Fruit fly (Drosophila melanogaster): Measurements from ENCODE around the gene pinta.

pinta gene

DNA sequence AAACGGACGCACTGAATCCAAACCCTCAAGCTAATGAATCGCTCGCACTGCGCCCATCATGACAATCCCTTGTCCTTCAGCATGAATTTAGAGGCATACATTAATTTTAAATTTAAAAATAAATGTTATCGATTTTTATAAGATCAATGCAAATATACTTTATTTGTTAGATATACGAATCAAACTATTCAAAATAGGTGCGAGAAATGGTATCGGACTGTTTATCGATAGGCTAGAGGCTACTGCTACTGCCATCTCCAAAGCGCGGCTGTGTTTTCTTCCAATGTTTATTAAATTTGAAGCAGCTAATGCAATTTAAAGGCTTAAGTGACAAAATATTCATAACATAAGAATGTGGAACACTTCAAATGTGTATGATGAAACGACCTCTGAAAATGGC, 43.7 kb downstream of the pinta start, which contains the start of gene CG43342 (continued):
- no peak for TF ChIP-seq CG34422 (GFP tag; IDR thresholded peaks at IDR 0.05)
- no peak for TF ChIP-seq Hmr (GFP tag; optimal IDR thresholded peaks at IDR 0.05)
- peak; percentile 40 for TF ChIP-seq pzg (GFP tag; optimal IDR thresholded peaks at IDR 0.05)
- peak; percentile 57 for TF ChIP-seq trem (tag; optimal IDR thresholded peaks at IDR 0.05)
- TF ChIP-seq CG30020 (tag; optimal IDR thresholded peaks at IDR 0.05) = no peak
- TF ChIP-seq CG11560 (tag; IDR thresholded peaks at IDR 0.05) = peak; percentile 71; the same call in 2 of the 3 replicates
- peak; percentile 76 for TF ChIP-seq unc-4 (GFP tag; IDR thresholded peaks at IDR 0.05; ENCODE audit: partially characterized antibody)
- peak; percentile 77 for TF ChIP-seq amos (GFP tag; IDR thresholded peaks at IDR 0.05; ENCODE audit: partially characterized antibody)
- TF ChIP-seq HLH3B (GFP tag; IDR thresholded peaks at IDR 0.05) = no peak
- peak; percentile 84 for TF ChIP-seq CG7963 (GFP tag; IDR thresholded peaks at IDR 0.05; ENCODE audit: partially characterized antibody)
- TF ChIP-seq CG6683 (GFP tag; optimal IDR thresholded peaks at IDR 0.05) = no peak
- TF ChIP-seq CG10959 (GFP tag; IDR thresholded peaks at IDR 0.05) = no peak
- no peak for TF ChIP-seq HLH54F (GFP tag; optimal IDR thresholded peaks at IDR 0.05)
- TF ChIP-seq CG3995 (GFP tag; optimal IDR thresholded peaks at IDR 0.05) = no peak
- TF ChIP-seq CG3407 (GFP tag; optimal IDR thresholded peaks at IDR 0.05) = no peak
- no peak for TF ChIP-seq dmrt11E (tag; optimal IDR thresholded peaks at IDR 0.05)
- peak; percentile 75 for TF ChIP-seq CG16813 (GFP tag; IDR thresholded peaks at IDR 0.05; ENCODE audit: partially characterized antibody)
- no peak for TF ChIP-seq CG9876 (GFP tag; optimal IDR thresholded peaks at IDR 0.05)
- TF ChIP-seq CG18011 (GFP tag; optimal IDR thresholded peaks at IDR 0.05) = no peak

DNA sequence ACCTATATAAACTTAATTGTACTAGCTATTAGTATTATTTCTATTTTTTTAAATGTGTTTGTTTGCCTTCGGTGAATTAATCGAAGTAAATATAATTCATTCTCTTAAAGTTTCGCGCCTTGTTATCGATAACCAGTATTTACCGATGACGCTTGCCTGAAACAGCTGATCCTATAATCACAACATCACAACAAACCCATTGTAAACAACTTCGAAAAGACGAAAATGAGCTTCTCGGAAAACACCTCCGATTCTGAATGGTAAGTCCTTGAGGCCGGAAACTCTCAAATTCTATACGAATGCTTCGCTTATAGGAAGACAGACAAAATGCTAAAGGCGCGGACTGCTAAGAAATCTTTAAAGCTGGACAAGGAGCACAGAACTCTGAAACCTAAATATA, 44.8 kb downstream of the pinta start, which contains the start of gene CG34149:
Gene CG34149 (plus strand): TSS at position 187 of the 400 bp plus-strand sequence.
- TF ChIP-seq Doc3 (GFP tag; IDR thresholded peaks at IDR 0.05; ENCODE audit: partially characterized antibody) = 0 out of 3 replicates have a peak, but pooled peaks have one; percentile 19
- no peak for TF ChIP-seq Ets97D (GFP tag; optimal IDR thresholded peaks at IDR 0.05)
- TF ChIP-seq bsh (GFP tag; optimal IDR thresholded peaks at IDR 0.05) = no peak
- TF ChIP-seq D (optimal IDR thresholded peaks at IDR 0.05) = no peak
- TF ChIP-seq D (GFP tag; optimal IDR thresholded peaks at IDR 0.05) = no peak
- peak; percentile 59 for TF ChIP-seq Scr (GFP tag; IDR thresholded peaks at IDR 0.05; ENCODE audit: partially characterized antibody)
- TF ChIP-seq CG3838 (GFP tag; optimal IDR thresholded peaks at IDR 0.05) = no peak
- no peak for TF ChIP-seq Neu2 (GFP tag; optimal IDR thresholded peaks at IDR 0.05; ENCODE audit: borderline replicate concordance)
- no peak for TF ChIP-seq PHDP (tag; optimal IDR thresholded peaks at IDR 0.05)
- TF ChIP-seq zen2 (GFP tag; IDR thresholded peaks at IDR 0.05; ENCODE audit: partially characterized antibody) = peak; percentile 41; the same call in 2 of the 3 replicates
- no peak for TF ChIP-seq CG7928 (GFP tag; optimal IDR thresholded peaks at IDR 0.05)
- TF ChIP-seq stwl (tag; optimal IDR thresholded peaks at IDR 0.05) = peak; percentile 48
- peak; percentile 53; the same call in 1 of the 3 replicates for TF ChIP-seq CG34224 (GFP tag; IDR thresholded peaks at IDR 0.05; ENCODE audit: partially characterized antibody)
- TF ChIP-seq CG14050 (GFP tag; IDR thresholded peaks at IDR 0.05) = no peak
- TF ChIP-seq Opbp (GFP tag; IDR thresholded peaks at IDR 0.05; ENCODE audit: partially characterized antibody) = peak; percentile 10; the same call in 2 of the 3 replicates
- TF ChIP-seq tio (GFP tag; optimal IDR thresholded peaks at IDR 0.05) = no peak
- no peak for TF ChIP-seq repo (GFP tag; optimal IDR thresholded peaks at IDR 0.05)
- no peak for TF ChIP-seq tgo (GFP tag; IDR thresholded peaks at IDR 0.05)
- peak; percentile 31 for TF ChIP-seq BEAF-32 (GFP tag; optimal IDR thresholded peaks at IDR 0.05)
- no peak for TF ChIP-seq insv (GFP tag; optimal IDR thresholded peaks at IDR 0.05)
- no peak for TF ChIP-seq CG7987 (GFP tag; optimal IDR thresholded peaks at IDR 0.05)
- no peak for TF ChIP-seq Nf-YB (GFP tag; optimal IDR thresholded peaks at IDR 0.05)
- no peak for TF ChIP-seq tx (GFP tag; optimal IDR thresholded peaks at IDR 0.05)
- no peak for TF ChIP-seq Eip74EF (GFP tag; optimal IDR thresholded peaks at IDR 0.05)
- TF ChIP-seq grn (GFP tag; optimal IDR thresholded peaks at IDR 0.05) = no peak
- TF ChIP-seq Sry-δ (GFP tag; optimal IDR thresholded peaks at IDR 0.05) = peak; percentile 22
- no peak for TF ChIP-seq NC2β (GFP tag; optimal IDR thresholded peaks at IDR 0.05)
- no peak for TF ChIP-seq CG1602 (GFP tag; optimal IDR thresholded peaks at IDR 0.05)
- TF ChIP-seq amos (GFP tag; IDR thresholded peaks at IDR 0.05; ENCODE audit: partially characterized antibody) = no peak; the same call in 1 of the 2 replicates
- peak; percentile 34; the same call in 1 of the 2 replicates for TF ChIP-seq ato (GFP tag; IDR thresholded peaks at IDR 0.05; ENCODE audit: partially characterized antibody)
- peak; percentile 73 for TF ChIP-seq CG13287 (GFP tag; IDR thresholded peaks at IDR 0.05; ENCODE audit: partially characterized antibody)
